Fruit fly (Drosophila melanogaster) whole organism, wandering third instar larva: Measurements from ENCODE around the gene CG14380.

Source experiments
- Abd-B ChIP-seq: fragments of >200 bp; optimal IDR thresholded peaks from 2 replicates; lab custom pipeline; 2017; ENCODE audit warnings: missing biosample characterization, missing genetic modification characterization
- CrebA ChIP-seq: fragments of 200-800 bp; sonication (Bioruptor generic); optimal IDR thresholded peaks from 2 replicates; lab custom pipeline; 2016; ENCODE audit warnings: missing biosample characterization, mild to moderate bottlenecking, missing genetic modification characterization, borderline replicate concordance
- Dfd ChIP-seq: fragments of >200 bp; optimal IDR thresholded peaks from 2 replicates; lab custom pipeline; 2017; ENCODE audit warnings: missing biosample characterization, missing genetic modification characterization
- Dif ChIP-seq: fragments of 200-275, 200-300 bp; sonication (Bioruptor generic); optimal IDR thresholded peaks from 2 replicates; lab custom pipeline; 2018; ENCODE audit warnings: missing biosample characterization, missing genetic modification characterization; ENCODE audit not compliant: partially characterized antibody
- GATAd ChIP-seq: sonication (Bioruptor generic); optimal IDR thresholded peaks from 2 replicates; lab custom pipeline; 2016; ENCODE audit warnings: missing biosample characterization, missing genetic modification characterization
- HLH106 ChIP-seq: fragments of 200-800 bp; optimal IDR thresholded peaks from 3 replicates; lab custom pipeline; 2019; ENCODE audit warnings: missing biosample characterization, mild to moderate bottlenecking, missing genetic modification characterization, moderate library complexity
- Hnf4 ChIP-seq: fragments of 200-800 bp; sonication (Bioruptor generic); optimal IDR thresholded peaks from 2 replicates; lab custom pipeline; 2016; ENCODE audit warnings: missing biosample characterization, mild to moderate bottlenecking, missing genetic modification characterization
- Hr78 ChIP-seq: fragments of >200 bp; optimal IDR thresholded peaks from 2 replicates; lab custom pipeline; 2017; ENCODE audit warnings: missing biosample characterization, missing genetic modification characterization
- Jra ChIP-seq: sonication (Bioruptor generic); optimal IDR thresholded peaks from 2 replicates; lab custom pipeline; 2016; ENCODE audit warnings: missing biosample characterization, missing genetic modification characterization
- Mio ChIP-seq: sonication (Bioruptor generic); optimal IDR thresholded peaks from 2 replicates; lab custom pipeline; 2016; ENCODE audit warnings: missing biosample characterization, missing genetic modification characterization
- Myc ChIP-seq: fragments of >200 bp; optimal IDR thresholded peaks from 2 replicates; lab custom pipeline; 2017
- OdsH ChIP-seq: fragments of 200-800 bp; sonication (Bioruptor generic); optimal IDR thresholded peaks from 2 replicates; lab custom pipeline; 2016; ENCODE audit warnings: missing biosample characterization, mild to moderate bottlenecking, missing genetic modification characterization
- Rel ChIP-seq, 2 experiments: fragments of 200-800 bp; sonication (Bioruptor generic) in 1 of 2; optimal IDR thresholded peaks; 2 replicates in 1 of 2; 3 replicates in 1 of 2; lab custom pipeline; 2016 to 2019; ENCODE audit warnings: mild to moderate bottlenecking in 2 of 2, missing biosample characterization in 2 of 2, missing genetic modification characterization in 2 of 2, moderate library complexity in 1 of 2
- Sp1 ChIP-seq: fragments of 200-800 bp; sonication (Bioruptor generic); optimal IDR thresholded peaks from 3 replicates; lab custom pipeline; 2019; ENCODE audit warnings: missing biosample characterization, mild to moderate bottlenecking, missing genetic modification characterization, moderate library complexity
- Vsx2 ChIP-seq: fragments of 200-300, 225-300 bp; sonication (Bioruptor generic); optimal IDR thresholded peaks from 2 replicates; lab custom pipeline; 2018; ENCODE audit warnings: missing biosample characterization, missing genetic modification characterization; ENCODE audit not compliant: partially characterized antibody
- br ChIP-seq: fragments of 200-800 bp; sonication (Bioruptor generic); optimal IDR thresholded peaks from 2 replicates; lab custom pipeline; 2016; ENCODE audit warnings: missing biosample characterization, missing genetic modification characterization
- brk ChIP-seq: fragments of 200-800 bp; sonication (Bioruptor generic); optimal IDR thresholded peaks from 2 replicates; lab custom pipeline; 2016; ENCODE audit warnings: missing biosample characterization, mild to moderate bottlenecking, missing genetic modification characterization
- dl ChIP-seq, 2 experiments: fragments of 175-275, 200-275 bp in 1 of 2; fragments of 200-275 bp in 1 of 2; sonication (Bioruptor generic); optimal IDR thresholded peaks; lab custom pipeline; 2018; ENCODE audit warnings: mild to moderate bottlenecking in 2 of 2, missing biosample characterization in 2 of 2, missing genetic modification characterization in 2 of 2, moderate library complexity in 2 of 2; ENCODE audit not compliant: partially characterized antibody in 2 of 2, insufficient read depth in 1 of 2
- dmrt93B ChIP-seq: fragments of 200-800 bp; sonication (Bioruptor generic); optimal IDR thresholded peaks from 2 replicates; lab custom pipeline; 2018; ENCODE audit warnings: missing biosample characterization, mild to moderate bottlenecking, missing genetic modification characterization
- dsf ChIP-seq: sonication (Bioruptor generic); optimal IDR thresholded peaks from 2 replicates; lab custom pipeline; 2016; ENCODE audit warnings: missing biosample characterization, missing genetic modification characterization, borderline replicate concordance
- ey ChIP-seq: fragments of 200-800 bp; sonication (Bioruptor generic); optimal IDR thresholded peaks from 2 replicates; lab custom pipeline; 2016; ENCODE audit warnings: missing biosample characterization, missing genetic modification characterization
- fru ChIP-seq: fragments of 200-800 bp; sonication (Bioruptor generic); optimal IDR thresholded peaks from 3 replicates; lab custom pipeline; 2016; ENCODE audit warnings: missing biosample characterization, mild to moderate bottlenecking, missing genetic modification characterization
- h ChIP-seq: fragments of 200-800 bp; sonication (Bioruptor generic); optimal IDR thresholded peaks from 3 replicates; lab custom pipeline; 2016; ENCODE audit warnings: missing biosample characterization, mild to moderate bottlenecking, missing genetic modification characterization
- jim ChIP-seq: fragments of 175-275, 200-325 bp; sonication (Bioruptor generic); optimal IDR thresholded peaks from 2 replicates; lab custom pipeline; 2016; ENCODE audit warnings: missing biosample characterization, mild to moderate bottlenecking, missing genetic modification characterization
- lola ChIP-seq: fragments of >200 bp; optimal IDR thresholded peaks from 2 replicates; lab custom pipeline; 2017; ENCODE audit warnings: missing biosample characterization, missing genetic modification characterization
- pan ChIP-seq: fragments of >200 bp; optimal IDR thresholded peaks from 2 replicates; lab custom pipeline; 2017
- psq ChIP-seq: fragments of 200-800 bp; sonication (Bioruptor generic); optimal IDR thresholded peaks from 3 replicates; lab custom pipeline; 2017; ENCODE audit warnings: missing biosample characterization, mild to moderate bottlenecking, missing genetic modification characterization, moderate library complexity
- rgr ChIP-seq: fragments of 200-800 bp; sonication (Bioruptor generic); optimal IDR thresholded peaks from 3 replicates; lab custom pipeline; 2016; ENCODE audit warnings: missing biosample characterization, mild to moderate bottlenecking, missing genetic modification characterization
- sage ChIP-seq: fragments of 200-800 bp; sonication (Bioruptor generic); optimal IDR thresholded peaks from 2 replicates; lab custom pipeline; 2016; ENCODE audit warnings: missing biosample characterization, mild to moderate bottlenecking, missing genetic modification characterization
- sv ChIP-seq: fragments of 200-800 bp; sonication (Bioruptor generic); optimal IDR thresholded peaks from 3 replicates; lab custom pipeline; 2016; ENCODE audit warnings: missing biosample characterization, missing genetic modification characterization
- tai ChIP-seq: sonication (Bioruptor generic); optimal IDR thresholded peaks from 2 replicates; lab custom pipeline; 2016; ENCODE audit warnings: missing biosample characterization, missing genetic modification characterization
- usp ChIP-seq: fragments of >200 bp; optimal IDR thresholded peaks from 2 replicates; lab custom pipeline; 2017; ENCODE audit warnings: missing biosample characterization, missing genetic modification characterization
- woc ChIP-seq: sonication (Bioruptor generic); optimal IDR thresholded peaks from 2 replicates; lab custom pipeline; 2016; ENCODE audit warnings: missing biosample characterization, mild to moderate bottlenecking, missing genetic modification characterization

Gene CG14380

DNA sequence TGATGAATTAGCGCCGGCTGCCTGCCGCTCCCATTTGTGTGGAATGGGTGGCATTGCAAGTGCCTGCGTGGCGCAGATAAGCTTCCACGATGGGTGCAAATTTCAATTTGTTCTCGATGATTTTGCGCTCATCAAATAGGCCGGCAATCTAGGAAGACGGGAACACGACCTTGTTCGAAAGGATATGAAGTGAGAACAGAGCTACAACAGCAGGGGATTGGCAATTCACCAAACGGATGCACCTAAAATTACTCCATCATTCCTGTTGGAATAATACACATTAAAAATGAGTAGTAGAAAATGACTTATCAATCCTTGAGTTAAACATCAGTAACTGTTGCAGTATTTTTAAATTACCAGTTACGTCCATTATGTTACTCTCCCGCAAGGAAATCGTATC, at the start of gene CG14380:
TSS of gene CG14380 (plus strand) at position 301 of the 400 bp plus-strand sequence.
- TF ChIP-seq CrebA (GFP tag; lab: Kevin White, UChicago) (no peak), dsf (GFP tag; lab: Kevin White, UChicago) (no peak), OdsH (no peak), brk (GFP tag; lab: Kevin White, UChicago) (no peak), fru (no peak), jim (GFP tag; lab: Kevin White, UChicago) (no peak), sage (no peak), HLH106 (tag; lab: Kevin White, UChicago) (no peak), tai (GFP tag; lab: Kevin White, UChicago) (no peak)

DNA sequence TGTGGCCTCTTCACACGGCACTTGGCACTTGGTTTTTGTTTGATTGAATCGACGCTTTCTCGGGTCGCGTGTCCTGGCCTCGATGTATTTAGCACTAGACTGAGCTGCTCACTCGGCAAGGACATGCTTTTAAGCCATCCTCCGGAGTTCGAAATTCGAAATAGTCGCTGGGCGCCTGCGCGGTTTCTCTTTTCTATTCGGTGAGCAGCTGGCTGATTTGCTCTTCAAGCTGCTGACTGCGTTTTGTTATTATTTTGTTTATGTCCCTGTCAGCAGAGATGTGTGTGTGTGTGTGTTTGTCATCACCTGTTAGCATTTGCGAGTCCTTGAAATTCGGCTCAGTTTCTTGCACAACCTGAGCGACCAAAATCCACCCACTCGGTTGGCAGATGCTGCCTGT, 32.7 kb upstream of the CG14380 start, which contains the start of gene 2mit:
TSS of gene 2mit (minus strand) at position 101 of the 400 bp plus-strand sequence.
- TF ChIP-seq Rel (GFP tag; optimal IDR thresholded peaks at IDR 0.05; lab: Kevin White, UChicago) (no peak), Rel (tag; optimal IDR thresholded peaks at IDR 0.05; lab: Kevin White, UChicago) (no peak), jim (GFP tag; lab: Kevin White, UChicago) (no peak), Myc (no peak), HLH106 (tag; lab: Kevin White, UChicago) (no peak), CrebA (GFP tag; lab: Kevin White, UChicago) (no peak), dmrt93B (no peak), h (GFP tag; lab: Kevin White, UChicago) (no peak), Abd-B (GFP tag; lab: Kevin White, UChicago) (no peak), Sp1 (GFP tag; lab: Kevin White, UChicago) (no peak), lola (GFP tag; lab: Kevin White, UChicago) (no peak)

DNA sequence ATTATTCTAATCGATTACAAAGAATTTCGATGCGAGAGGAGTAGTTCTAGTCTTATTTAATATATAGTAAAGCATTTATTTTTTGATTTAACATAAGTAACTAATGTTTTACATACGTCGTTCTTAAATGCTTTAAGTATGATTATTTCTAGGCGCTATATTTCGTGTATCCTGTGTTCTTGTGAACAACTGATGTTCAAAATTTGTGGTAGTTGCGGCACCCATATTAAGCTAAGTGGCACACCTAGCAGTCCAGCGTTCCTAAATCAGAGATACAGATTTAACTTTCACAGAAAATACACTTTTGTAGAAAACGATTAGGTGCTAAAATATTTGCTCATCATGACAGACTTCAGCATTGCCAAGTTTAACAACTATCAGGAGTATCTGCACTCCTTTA, 7.3 kb upstream of the CG14380 start, which contains the start of gene CG8138:
TSS of gene CG8138 (plus strand) at position 301 of the 400 bp plus-strand sequence.
- TF ChIP-seq Dif (GFP tag; lab: Kevin White, UChicago) (no peak), rgr (no peak), jim (GFP tag; lab: Kevin White, UChicago) (no peak), fru (no peak), sage (no peak), Mio (no peak), Myc (no peak), HLH106 (tag; lab: Kevin White, UChicago) (no peak), dsf (GFP tag; lab: Kevin White, UChicago) (no peak), dl (GFP tag; optimal IDR thresholded peaks at IDR 0.05; lab: Kevin White, UChicago; ENCODE audit: insufficient read depth in 1 of 2, partially characterized antibody in 2 of 2) (no peak), usp (GFP tag; lab: Kevin White, UChicago) (no peak), dmrt93B (no peak), Sp1 (GFP tag; lab: Kevin White, UChicago) (no peak), sv (GFP tag; lab: Kevin White, UChicago) (no peak), ey (no peak), Vsx2 (no peak), Hnf4 (GFP tag; lab: Kevin White, UChicago) (no peak), Abd-B (GFP tag; lab: Kevin White, UChicago) (no peak)
- TF ChIP-seq, all 38 proteins: peak for 0

DNA sequence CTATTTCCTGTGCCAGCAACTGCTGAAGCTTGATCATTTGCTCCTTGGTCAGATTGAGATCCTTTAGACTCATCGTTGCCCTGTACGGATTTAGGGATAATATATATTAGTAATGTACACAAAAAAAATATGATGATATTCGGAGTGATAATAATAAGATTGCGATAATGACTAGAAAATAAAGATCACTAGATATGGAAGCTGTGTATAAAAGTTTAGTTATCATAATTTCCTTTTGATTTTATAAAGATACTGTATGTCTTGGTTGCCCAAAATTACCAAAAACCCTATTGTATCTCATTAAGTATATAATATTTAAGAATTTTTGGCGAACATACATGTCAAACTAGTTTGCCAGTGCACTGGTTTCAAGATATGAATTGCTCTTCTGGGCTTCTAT, 1.9 kb upstream of the CG14380 start, which contains the start of gene CG8508:
TSS of gene CG8508 (minus strand) at position 101 of the 400 bp plus-strand sequence.
- TF ChIP-seq Dfd (GFP tag; lab: Kevin White, UChicago) (no peak), dl (GFP tag; optimal IDR thresholded peaks at IDR 0.05; lab: Kevin White, UChicago; ENCODE audit: insufficient read depth in 1 of 2, partially characterized antibody in 2 of 2) (no peak), br (no peak), pan (lab: Kevin White, UChicago) (no peak), Myc (no peak), woc (GFP tag; lab: Kevin White, UChicago) (no peak), Hnf4 (GFP tag; lab: Kevin White, UChicago) (no peak), sage (no peak), Hr78 (GFP tag; lab: Kevin White, UChicago) (no peak), dmrt93B (no peak), Jra (GFP tag; lab: Kevin White, UChicago) (no peak), lola (GFP tag; lab: Kevin White, UChicago) (no peak), dsf (GFP tag; lab: Kevin White, UChicago) (no peak), jim (GFP tag; lab: Kevin White, UChicago) (no peak), Rel (GFP tag; optimal IDR thresholded peaks at IDR 0.05; lab: Kevin White, UChicago) (no peak), Rel (tag; optimal IDR thresholded peaks at IDR 0.05; lab: Kevin White, UChicago) (no peak), fru (no peak), Dif (GFP tag; lab: Kevin White, UChicago) (no peak), GATAd (GFP tag; lab: Kevin White, UChicago) (no peak), psq (GFP tag; lab: Kevin White, UChicago) (no peak)
